Fruit fly (Drosophila melanogaster) whole organism, adult: ENCODE measurements around the gene CG4404.

Experiments
- CG14711 ChIP-seq: fragments of 200-800 bp; sonication (Bioruptor generic); optimal IDR thresholded peaks from 2 replicates; lab custom pipeline; 2018; ENCODE audit warnings: missing biosample characterization, mild to moderate bottlenecking, missing genetic modification characterization, moderate library complexity
- CG1620 ChIP-seq: fragments of 200-800 bp; sonication (Bioruptor generic); optimal IDR thresholded peaks from 2 replicates; lab custom pipeline; 2016; ENCODE audit warnings: missing biosample characterization, missing genetic modification characterization
- CG5204 ChIP-seq: fragments of 200-800 bp; sonication (Bioruptor generic); optimal IDR thresholded peaks from 2 replicates; lab custom pipeline; 2016; ENCODE audit warnings: missing biosample characterization, missing genetic modification characterization
- Clk ChIP-seq: fragments of 200-800 bp; sonication (Bioruptor generic); optimal IDR thresholded peaks from 2 replicates; lab custom pipeline; 2017; ENCODE audit warnings: missing biosample characterization, missing genetic modification characterization
- Crg-1 ChIP-seq: fragments of 200-800 bp; sonication (Bioruptor generic); optimal IDR thresholded peaks from 2 replicates; lab custom pipeline; 2016; ENCODE audit warnings: missing biosample characterization, missing genetic modification characterization
- tj ChIP-seq: fragments of 200-800 bp; sonication (Bioruptor generic); optimal IDR thresholded peaks from 3 replicates; lab custom pipeline; 2017; ENCODE audit warnings: missing biosample characterization, mild to moderate bottlenecking, missing genetic modification characterization, moderate library complexity

DNA sequence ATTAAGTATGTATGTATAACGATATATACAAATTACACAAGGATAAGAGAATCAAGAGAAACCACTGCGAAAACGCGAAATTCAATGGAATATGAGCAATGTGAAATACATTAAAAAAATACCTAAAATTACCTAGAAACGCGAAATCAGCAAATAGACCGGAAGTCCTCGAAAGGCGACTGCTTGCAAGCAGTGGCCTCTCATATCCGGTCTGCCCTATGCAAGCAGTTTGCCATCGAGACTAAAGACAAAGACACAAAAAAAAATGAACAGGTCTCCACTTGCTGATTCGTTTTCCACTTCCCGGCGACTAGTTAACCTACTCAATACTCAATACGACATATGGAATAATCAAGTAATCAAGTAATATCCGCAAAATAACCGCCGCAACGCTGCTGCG, 41.9 kb upstream of the CG4404 start:
- TF ChIP-seq CG5204 (GFP tag; lab: Kevin White, UChicago) = no peak
- TF ChIP-seq Clk = no peak
- TF ChIP-seq tj = no peak
- TF ChIP-seq CG1620 (GFP tag; lab: Kevin White, UChicago) = no peak
- TF ChIP-seq Crg-1 (GFP tag; lab: Kevin White, UChicago) = no peak
- TF ChIP-seq CG14711 (tag; lab: Kevin White, UChicago) = no peak
